Worm (Caenorhabditis elegans): Measurements from ENCODE around the gene F35E12.2.

DNA sequence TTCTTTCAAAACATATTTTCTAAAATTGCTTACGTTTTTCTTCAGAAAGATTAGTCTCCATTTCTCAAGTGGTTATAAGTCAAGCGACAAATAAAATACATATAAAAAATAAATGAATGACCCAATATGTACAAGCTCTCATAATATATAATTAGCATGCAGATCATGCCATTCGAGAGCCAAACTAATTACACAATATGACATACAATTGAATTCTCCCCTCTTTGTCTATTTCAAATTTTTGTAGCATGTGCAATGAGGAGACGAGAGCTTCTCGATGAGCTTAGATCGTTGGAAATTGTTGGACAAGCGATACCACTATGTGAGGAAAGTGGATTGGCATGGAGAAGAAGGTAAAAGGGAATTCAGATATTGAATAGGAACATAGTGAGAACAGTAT lies 17.4 kb downstream of the F35E12.2 start, which contains the start of gene hlh-34:
- TF ChIP-seq lin-39 (tag; optimal IDR thresholded peaks at IDR 0.05) (no peak), snu-23 (GFP tag; optimal IDR thresholded peaks at IDR 0.05) (no peak), ceh-88 (GFP tag; IDR thresholded peaks at IDR 0.05) (no peak), unc-130 (tag; optimal IDR thresholded peaks at IDR 0.05) (no peak), unc-98 (GFP tag; IDR thresholded peaks at IDR 0.05) (no peak), mdl-1 (tag; optimal IDR thresholded peaks at IDR 0.05) (no peak), nhr-11 (tag; optimal IDR thresholded peaks at IDR 0.05) (no peak), skn-1 (tag; optimal IDR thresholded peaks at IDR 0.05) (no peak), nhr-237 (tag; optimal IDR thresholded peaks at IDR 0.05) (no peak)
